Worm (Caenorhabditis elegans) whole organism, L3 larva: ENCODE results near the gene pek-1.

Source experiments
- nhr-12 ChIP-seq: fragments of 150-350 bp; optimal IDR thresholded peaks from 2 replicates; lab custom pipeline; 2014; ENCODE audit warnings: missing biosample characterization, missing genetic modification characterization
- nhr-23 ChIP-seq: fragments of 150-350 bp; optimal IDR thresholded peaks from 2 replicates; lab custom pipeline; 2014; ENCODE audit warnings: missing biosample characterization, missing genetic modification reagents, missing genetic modification characterization
- nhr-77 ChIP-seq: fragments of 150-350 bp; optimal IDR thresholded peaks from 2 replicates; lab custom pipeline; 2014; ENCODE audit warnings: missing biosample characterization, missing genetic modification characterization

ce11 chrX:11427550-11427949 lies 12.9 kb upstream of the pek-1 start:
- TF ChIP-seq nhr-23 (tag; lab: Kevin White, UChicago) (no peak), nhr-77 (tag; lab: Kevin White, UChicago) (no peak), nhr-12 (tag; lab: Kevin White, UChicago) (no peak)
